Worm (Caenorhabditis elegans): Measurements from ENCODE around the gene F53F1.3.
A peak's percentile ranks its signal among the peaks of the same experiment; 100 is the strongest.

Gene F53F1.3

ce11 chrV:13409089-13409488 lies 1.0 kb downstream of the F53F1.3 start:
- TF ChIP-seq alr-1 (tag; optimal IDR thresholded peaks at IDR 0.05; ENCODE audit: borderline replicate concordance) (no peak), nhr-85 (tag) (peak; percentile 89), efl-1 (optimal IDR thresholded peaks at IDR 0.05) (peak; percentile 89), efl-1 (GFP tag; optimal IDR thresholded peaks at IDR 0.05 in 1 of 2) (peak; percentile 89 to 99), C16A3.4 (tag; optimal IDR thresholded peaks at IDR 0.05) (peak; percentile 6), nhr-11 (tag; optimal IDR thresholded peaks at IDR 0.05) (no peak), blmp-1 (tag; optimal IDR thresholded peaks at IDR 0.05) (peak; percentile 43), unc-98 (GFP tag; IDR thresholded peaks at IDR 0.05) (no peak), nhr-90 (tag; optimal IDR thresholded peaks at IDR 0.05; ENCODE audit: poor library complexity) (peak; percentile 71), dsc-1 (tag; optimal IDR thresholded peaks at IDR 0.05) (peak; percentile 26), nhr-20 (tag; optimal IDR thresholded peaks at IDR 0.05) (peak; percentile 61), ama-1 (optimal IDR thresholded peaks at IDR 0.05) (no peak), egl-13 (tag; optimal IDR thresholded peaks at IDR 0.05) (peak; percentile 36), lin-35 (GFP tag; optimal IDR thresholded peaks at IDR 0.05) (peak; percentile 82 to 91), isw-1 (GFP tag; IDR thresholded peaks at IDR 0.05) (no peak), lsy-2 (tag; optimal IDR thresholded peaks at IDR 0.05) (peak; percentile 39 to 53), pax-3 (tag; optimal IDR thresholded peaks at IDR 0.05) (peak; percentile 80), mef-2 (tag; optimal IDR thresholded peaks at IDR 0.05) (no peak), unc-130 (tag; optimal IDR thresholded peaks at IDR 0.05) (no peak), ceh-90 (tag; optimal IDR thresholded peaks at IDR 0.05) (peak; percentile 81), dpl-1 (GFP tag; optimal IDR thresholded peaks at IDR 0.05) (peak; percentile 80 to 96 (median 88)), xbp-1 (tag; optimal IDR thresholded peaks at IDR 0.05) (peak; percentile 10), snu-23 (GFP tag; optimal IDR thresholded peaks at IDR 0.05) (peak; percentile 44), tbx-2 (tag; optimal IDR thresholded peaks at IDR 0.05) (peak; percentile 43), irx-1 (tag; optimal IDR thresholded peaks at IDR 0.05) (peak; percentile 71), vab-15 (tag; optimal IDR thresholded peaks at IDR 0.05) (no peak), nhr-19 (GFP tag; conservative IDR thresholded peaks at IDR 0.05) (peak; percentile 54), sox-4 (tag; optimal IDR thresholded peaks at IDR 0.05) (peak; percentile 23), grh-1 (GFP tag; IDR thresholded peaks at IDR 0.05) (peak; percentile 53; the same call in 1 of the 2 replicates), lin-39 (tag; optimal IDR thresholded peaks at IDR 0.05) (peak; percentile 54), lir-3 (tag; optimal IDR thresholded peaks at IDR 0.05; ENCODE audit: poor library complexity) (peak; percentile 82), ztf-11 (tag; optimal IDR thresholded peaks at IDR 0.05) (peak in 1 of 2 experiments; percentile 74), rnt-1 (tag; optimal IDR thresholded peaks at IDR 0.05) (peak; percentile 82), nhr-47 (tag; optimal IDR thresholded peaks at IDR 0.05) (peak; percentile 71), mep-1 (tag; optimal IDR thresholded peaks at IDR 0.05) (peak; percentile 3), fkh-10 (GFP tag; optimal IDR thresholded peaks at IDR 0.05) (no peak), swsn-7 (tag; optimal IDR thresholded peaks at IDR 0.05) (peak; percentile 44), hpl-2 (GFP tag; optimal IDR thresholded peaks at IDR 0.05) (no peak), fkh-8 (tag; optimal IDR thresholded peaks at IDR 0.05) (no peak), nhr-71 (tag; optimal IDR thresholded peaks at IDR 0.05) (peak; percentile 73), fkh-4 (tag; optimal IDR thresholded peaks at IDR 0.05; ENCODE audit: borderline replicate concordance) (peak; percentile 56), lin-14 (GFP tag; optimal IDR thresholded peaks at IDR 0.05) (peak; percentile 30)

- peak; percentile 85 for TF ChIP-seq blmp-1 (tag; optimal IDR thresholded peaks at IDR 0.05)
- no peak for TF ChIP-seq irx-1 (tag; optimal IDR thresholded peaks at IDR 0.05)
- TF ChIP-seq F16B12.6 (tag; optimal IDR thresholded peaks at IDR 0.05): no peak
These were observed 2.6 kb downstream of the F53F1.3 start, which contains the start of gene F53F1.4 for ce11 chrV:13410688-13411087. TSS of gene F53F1.4 (plus strand) at chrV:13411077.
